Fruit fly (Drosophila melanogaster): Measurements from ENCODE around the gene CG11570.

The CG11570 gene

DNA sequence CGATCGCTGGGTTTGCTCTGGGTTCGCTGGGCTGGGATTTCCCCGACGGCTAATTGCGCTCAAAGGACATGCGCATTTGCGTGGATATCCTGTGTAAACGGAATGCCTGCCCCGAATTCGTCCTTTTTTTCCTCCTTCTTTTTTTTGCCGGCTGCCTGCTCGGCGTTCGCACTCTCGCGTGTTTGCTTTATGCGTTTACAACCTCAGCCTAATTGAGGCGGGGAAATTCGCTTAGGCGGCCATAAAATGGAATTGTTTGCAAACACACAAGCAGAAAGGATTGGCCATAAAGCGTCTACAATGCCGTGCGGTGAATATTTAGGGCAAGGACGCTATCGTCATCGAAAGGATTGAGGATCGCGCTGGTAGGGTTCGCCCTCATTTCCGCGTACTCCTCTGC lies 32.2 kb downstream of the CG11570 start:
- no peak for TF ChIP-seq Dip2 (GFP tag; IDR thresholded peaks at IDR 0.05)
- TF ChIP-seq CG7271 (tag; optimal IDR thresholded peaks at IDR 0.05): peak; percentile 91
- peak; percentile 99 for TF ChIP-seq cad (GFP tag; optimal IDR thresholded peaks at IDR 0.05)
- peak; percentile 79 for TF ChIP-seq CG15479 (GFP tag; optimal IDR thresholded peaks at IDR 0.05)
- no peak for TF ChIP-seq gcm2 (GFP tag; optimal IDR thresholded peaks at IDR 0.05)
- peak; percentile 44 for TF ChIP-seq Kr (GFP tag; optimal IDR thresholded peaks at IDR 0.05)
- no peak for TF ChIP-seq CG2202 (tag; optimal IDR thresholded peaks at IDR 0.05)
- peak; percentile 90 for TF ChIP-seq zen (tag; optimal IDR thresholded peaks at IDR 0.05)
- no peak for TF ChIP-seq ranshi (GFP tag; IDR thresholded peaks at IDR 0.05)
- TF ChIP-seq CG7786 (GFP tag; optimal IDR thresholded peaks at IDR 0.05): no peak
- no peak for TF ChIP-seq Antp (GFP tag; optimal IDR thresholded peaks at IDR 0.05)
- TF ChIP-seq Optix (GFP tag; IDR thresholded peaks at IDR 0.05): no peak
- TF ChIP-seq tll (GFP tag; optimal IDR thresholded peaks at IDR 0.05): peak in 1 of 2 experiments; percentile 81
- TF ChIP-seq D (optimal IDR thresholded peaks at IDR 0.05): peak; percentile 41
- TF ChIP-seq D (GFP tag; optimal IDR thresholded peaks at IDR 0.05): no peak
- no peak for TF ChIP-seq her (GFP tag; optimal IDR thresholded peaks at IDR 0.05)
- TF ChIP-seq CG11247 (GFP tag; IDR thresholded peaks at IDR 0.05): 0 out of 2 replicates have a peak, but pooled peaks have one; percentile 2
- TF ChIP-seq bbx (GFP tag; IDR thresholded peaks at IDR 0.05; ENCODE audit: partially characterized antibody): no peak
- TF ChIP-seq lilli (GFP tag; optimal IDR thresholded peaks at IDR 0.05): no peak

DNA sequence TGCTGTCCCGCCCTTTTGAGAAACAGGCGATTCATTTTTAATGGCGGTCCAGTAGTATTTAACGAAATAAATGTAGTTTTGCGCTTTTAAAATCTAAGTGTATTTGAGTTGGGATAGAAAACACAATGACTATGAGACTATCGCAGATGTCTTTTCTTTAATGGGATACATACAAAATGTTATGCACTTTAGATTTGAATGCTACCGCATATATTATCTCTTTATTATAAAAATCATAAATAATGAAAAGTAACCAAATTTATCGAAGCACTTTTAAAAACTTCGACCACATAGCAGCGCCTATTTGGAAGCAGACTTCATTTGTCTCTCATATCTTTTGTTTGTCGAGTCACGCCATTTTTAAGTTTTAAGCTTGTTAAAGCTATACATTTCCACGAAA lies 32.9 kb downstream of the CG11570 start, which contains the start of gene SdhAL:
TSS of gene SdhAL (minus strand) at position 101 of the 400 bp plus-strand sequence.
- TF ChIP-seq lbe (GFP tag; optimal IDR thresholded peaks at IDR 0.05) (no peak), CG12744 (GFP tag; optimal IDR thresholded peaks at IDR 0.05) (no peak), Spps (tag; optimal IDR thresholded peaks at IDR 0.05) (no peak), inv (GFP tag; IDR thresholded peaks at IDR 0.05; ENCODE audit: partially characterized antibody) (no peak), ab (GFP tag; optimal IDR thresholded peaks at IDR 0.05) (no peak), tin (GFP tag; optimal IDR thresholded peaks at IDR 0.05) (no peak), unc-4 (GFP tag; IDR thresholded peaks at IDR 0.05; ENCODE audit: partially characterized antibody) (no peak), CHES-1-like (GFP tag; optimal IDR thresholded peaks at IDR 0.05) (no peak)

DNA sequence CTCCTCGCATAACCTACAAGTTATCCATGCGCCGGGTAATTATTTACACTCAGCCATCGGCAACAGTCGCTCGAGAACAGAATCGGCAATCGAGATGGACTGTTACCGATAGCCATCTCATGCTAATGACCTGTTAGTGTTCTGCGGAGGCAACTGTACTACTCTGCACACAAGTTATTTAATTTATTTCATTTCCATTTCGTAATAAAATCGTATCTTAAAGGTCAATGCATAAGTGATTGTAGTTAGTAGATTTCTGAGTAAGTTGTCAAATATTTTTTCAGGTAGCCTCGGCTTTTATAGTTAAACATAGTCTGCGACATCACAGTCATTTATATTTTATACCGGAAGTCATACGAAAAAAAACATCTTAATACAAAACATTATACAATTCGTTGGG lies 36.4 kb downstream of the CG11570 start, which contains the start of gene CG11588:
TSS of gene CG11588 (plus strand) at position 301 of the 400 bp plus-strand sequence.
- TF ChIP-seq Rfx (GFP tag; IDR thresholded peaks at IDR 0.05) (no peak), CG4730 (GFP tag; IDR thresholded peaks at IDR 0.05) (no peak), otp (GFP tag; IDR thresholded peaks at IDR 0.05) (no peak), Ada2b (GFP tag; IDR thresholded peaks at IDR 0.05) (no peak), CG4360 (GFP tag; IDR thresholded peaks at IDR 0.05) (no peak), gcm2 (GFP tag; optimal IDR thresholded peaks at IDR 0.05) (no peak)

DNA sequence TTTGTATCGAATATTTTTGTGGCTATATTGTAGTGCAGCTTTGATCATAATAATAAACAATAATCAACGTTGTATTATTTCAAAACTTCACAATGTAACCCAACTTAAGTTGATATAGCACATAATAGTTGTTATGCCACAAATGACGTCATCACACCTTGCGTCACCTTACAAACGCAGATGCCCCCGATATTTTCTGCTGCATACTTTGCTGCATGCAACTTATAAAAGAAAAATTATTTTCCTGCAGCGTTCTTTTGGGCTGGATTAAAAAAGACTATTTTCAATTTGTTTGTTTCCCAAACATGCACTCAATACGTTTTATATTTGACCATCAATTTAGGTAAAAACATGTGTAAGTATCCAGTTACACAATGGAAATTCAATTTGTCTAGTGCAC lies 39.4 kb downstream of the CG11570 start:
- TF ChIP-seq MBD-R2 (GFP tag; IDR thresholded peaks at IDR 0.05): no peak
- TF ChIP-seq sr (GFP tag; IDR thresholded peaks at IDR 0.05): no peak
- no peak for TF ChIP-seq Side (GFP tag; optimal IDR thresholded peaks at IDR 0.05)
- TF ChIP-seq Atf3 (GFP tag; optimal IDR thresholded peaks at IDR 0.05): peak; percentile 25
- TF ChIP-seq Eip74EF (GFP tag; optimal IDR thresholded peaks at IDR 0.05): peak in 1 of 2 experiments; percentile 25
- no peak for TF ChIP-seq NK7.1 (GFP tag; optimal IDR thresholded peaks at IDR 0.05)
- peak; percentile 39 for TF ChIP-seq CG8281 (tag; optimal IDR thresholded peaks at IDR 0.05)
- peak; percentile 47 for TF ChIP-seq CTCF (GFP tag; optimal IDR thresholded peaks at IDR 0.05)
- peak; percentile 98 for TF ChIP-seq CG6689 (GFP tag; IDR thresholded peaks at IDR 0.05)
- 0 out of 2 replicates have a peak, but pooled peaks have one; percentile 40 for TF ChIP-seq CG42726 (GFP tag; IDR thresholded peaks at IDR 0.05; ENCODE audit: partially characterized antibody)
- peak; percentile 21 for TF ChIP-seq pita (GFP tag; optimal IDR thresholded peaks at IDR 0.05)
- TF ChIP-seq Hr3 (GFP tag; optimal IDR thresholded peaks at IDR 0.05): peak; percentile 94
- peak; percentile 24 for TF ChIP-seq CG1603 (tag; optimal IDR thresholded peaks at IDR 0.05)
- TF ChIP-seq Lhr (GFP tag; optimal IDR thresholded peaks at IDR 0.05): peak; percentile 18
- TF ChIP-seq stwl (tag; optimal IDR thresholded peaks at IDR 0.05): peak; percentile 62
- TF ChIP-seq sens (GFP tag): peak; percentile 62
- peak; percentile 22 for TF ChIP-seq amos (GFP tag; IDR thresholded peaks at IDR 0.05; ENCODE audit: partially characterized antibody)

All from whole organism, embryonic.